Worm (Caenorhabditis elegans): ENCODE data around the gene pgm-3.
"Not testable (repeated sequence)": the region's sequence is repeated elsewhere in the genome, so short reads cannot be mapped to it uniquely, and the experiment has no call there.

DNA sequence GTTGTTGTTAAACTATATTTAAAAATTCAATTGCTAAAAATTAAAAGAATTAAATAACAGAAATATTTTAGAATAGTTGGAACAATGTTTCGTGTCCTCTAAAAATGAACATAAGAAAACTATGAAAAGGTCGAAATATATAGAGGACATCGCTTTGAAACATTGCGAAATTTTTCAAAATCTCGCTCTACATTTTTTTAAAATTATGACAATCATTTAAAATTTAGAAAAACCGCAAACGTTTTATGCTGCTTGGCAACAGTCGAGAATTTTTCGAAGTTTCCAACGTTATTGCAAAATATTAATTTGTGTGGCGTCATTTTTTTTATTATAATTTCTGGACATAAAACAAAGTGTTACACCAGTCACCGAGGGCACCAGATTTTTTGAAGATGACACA is 10.5 kb upstream of the pgm-3 start, which contains the start of the genes parg-2 and ipla-5:
- TF ChIP-seq nhr-237 (tag; optimal IDR thresholded peaks at IDR 0.05); R02D3.7 (tag; optimal IDR thresholded peaks at IDR 0.05); nhr-23 (tag; optimal IDR thresholded peaks at IDR 0.05); pha-4 (tag; optimal IDR thresholded peaks at IDR 0.05); elt-3 (tag; optimal IDR thresholded peaks at IDR 0.05); ceh-82 (tag; optimal IDR thresholded peaks at IDR 0.05); ama-1 (optimal IDR thresholded peaks at IDR 0.05); fos-1 (tag; optimal IDR thresholded peaks at IDR 0.05); ztf-11 (tag; optimal IDR thresholded peaks at IDR 0.05); ceh-28 (tag; optimal IDR thresholded peaks at IDR 0.05); eor-1 (tag; optimal IDR thresholded peaks at IDR 0.05); elt-1 (tag; optimal IDR thresholded peaks at IDR 0.05): not testable (repeated sequence)

All from whole organism, L3 larva.